Worm (Caenorhabditis elegans) whole organism, L1 larva: ENCODE measurements around the gene W03H9.2.

Experiments used
- egl-27 ChIP-seq, 2 experiments: fragments of 150-350 bp in 1 of 2; sonication (generic microtip); optimal IDR thresholded peaks; 3 replicates each; lab custom pipeline; 2017 to 2018; ENCODE audit warnings: missing biosample characterization in 2 of 2, missing genetic modification characterization in 2 of 2, missing genetic modification reagents in 2 of 2
- ets-5 ChIP-seq: fragments of 200-800 bp; sonication (Bioruptor generic); IDR thresholded peaks from 2 replicates; pipeline ENCODE4 v1.3.6; 2022; ENCODE audit warnings: missing genetic modification characterization, missing compliant biosample characterization
- lin-15B ChIP-seq: fragments of 150-350 bp; sonication (generic microtip); optimal IDR thresholded peaks from 3 replicates; lab custom pipeline; 2014; ENCODE audit warnings: missing biosample characterization, missing genetic modification characterization
- lin-39 ChIP-seq: fragments of 150-350 bp; optimal IDR thresholded peaks from 2 replicates; lab custom pipeline; 2014; ENCODE audit warnings: missing biosample characterization, missing genetic modification reagents, missing genetic modification characterization
- nhr-11 ChIP-seq: fragments of 150-350 bp; optimal IDR thresholded peaks from 2 replicates; lab custom pipeline; 2014; ENCODE audit warnings: missing biosample characterization, missing genetic modification characterization
- nhr-237 ChIP-seq: fragments of 150-350 bp; optimal IDR thresholded peaks from 2 replicates; lab custom pipeline; 2014; ENCODE audit warnings: missing biosample characterization, missing genetic modification characterization
- nhr-71 ChIP-seq: sonication (generic microtip); optimal IDR thresholded peaks from 2 replicates; lab custom pipeline; 2016; ENCODE audit warnings: mild to moderate bottlenecking, missing genetic modification characterization, moderate library complexity, missing compliant biosample characterization
- nhr-76 ChIP-seq: sonication (generic microtip); optimal IDR thresholded peaks from 2 replicates; lab custom pipeline; 2017; ENCODE audit warnings: missing biosample characterization, missing genetic modification characterization
- snpc-4 ChIP-seq: fragments of 150-350 bp; optimal IDR thresholded peaks from 2 replicates; lab custom pipeline; 2014; ENCODE audit warnings: missing biosample characterization, missing genetic modification characterization
- unc-62 ChIP-seq: fragments of 150-350 bp; optimal IDR thresholded peaks from 2 replicates; lab custom pipeline; 2014; ENCODE audit warnings: missing biosample characterization, missing genetic modification reagents, missing genetic modification characterization
- ztf-11 ChIP-seq, 2 experiments: sonication (generic microtip); optimal IDR thresholded peaks; 2 replicates each; lab custom pipeline; 2016 to 2017; ENCODE audit warnings: missing genetic modification characterization in 2 of 2, missing biosample characterization in 1 of 2, missing compliant biosample characterization in 1 of 2
- ztf-4 ChIP-seq: fragments of 150-350 bp; optimal IDR thresholded peaks from 2 replicates; lab custom pipeline; 2014; ENCODE audit warnings: missing biosample characterization, missing genetic modification characterization

ce11 chrII:14154357-14154756 lies 10.7 kb upstream of the W03H9.2 start, which contains the start of gene Y48B6A.1:
- TF ChIP-seq nhr-11 (tag; lab: Kevin White, UChicago) = peak; percentile 66
- TF ChIP-seq ztf-4 (tag; lab: Kevin White, UChicago) = peak; percentile 74
- TF ChIP-seq lin-15B (tag; lab: Kevin White, UChicago) = peak; percentile 99
- TF ChIP-seq ztf-11 (tag; optimal IDR thresholded peaks at IDR 0.05; lab: Kevin White, UChicago) = peak in 1 of 2 experiments; percentile 89
- peak; percentile 94 for TF ChIP-seq snpc-4 (tag; lab: Kevin White, UChicago)
- no peak for TF ChIP-seq nhr-76 (tag; lab: Kevin White, UChicago)
- TF ChIP-seq lin-39 (tag; lab: Kevin White, UChicago) = peak; percentile 71
- TF ChIP-seq nhr-71 (tag; lab: Kevin White, UChicago) = peak; percentile 96
- TF ChIP-seq egl-27 (tag; optimal IDR thresholded peaks at IDR 0.05; lab: Kevin White, UChicago) = peak; percentile 8 to 63
- no peak for TF ChIP-seq ets-5 (GFP tag; lab: Robert Waterston, UW)
- peak; percentile 90 for TF ChIP-seq nhr-237 (tag; lab: Kevin White, UChicago)
- no peak for TF ChIP-seq unc-62 (GFP tag; lab: Kevin White, UChicago)
